Worm (Caenorhabditis elegans) whole organism, L2 larva: ENCODE data around the gene str-193.

Experiments used
- Y55F3AM.14 ChIP-seq: fragments of 200-800 bp; sonication (Bioruptor generic); optimal IDR thresholded peaks from 2 replicates; lab custom pipeline; 2018; ENCODE audit warnings: mild to moderate bottlenecking, missing genetic modification characterization, missing compliant biosample characterization
- aly-2 ChIP-seq: fragments of 150-350 bp; optimal IDR thresholded peaks from 2 replicates; lab custom pipeline; 2014; ENCODE audit warnings: missing biosample characterization, missing genetic modification characterization
- ama-1 ChIP-seq: fragments of 150-350 bp; optimal IDR thresholded peaks from 2 replicates; lab custom pipeline; 2018; ENCODE audit warnings: inconsistent platforms
- ceh-82 ChIP-seq: fragments of 150-350 bp; optimal IDR thresholded peaks from 2 replicates; lab custom pipeline; 2014; ENCODE audit warnings: missing biosample characterization, missing genetic modification characterization
- elt-3 ChIP-seq: sonication (generic microtip); optimal IDR thresholded peaks from 2 replicates; lab custom pipeline; 2017; ENCODE audit warnings: missing biosample characterization, missing genetic modification characterization
- nhr-12 ChIP-seq: fragments of 150-350 bp; optimal IDR thresholded peaks from 2 replicates; lab custom pipeline; 2014; ENCODE audit warnings: missing biosample characterization, missing genetic modification characterization
- nhr-25 ChIP-seq: fragments of 150-350 bp; sonication (generic microtip); optimal IDR thresholded peaks from 3 replicates; lab custom pipeline; 2014; ENCODE audit warnings: missing biosample characterization, missing genetic modification characterization
- peb-1 ChIP-seq: fragments of 150-350 bp; optimal IDR thresholded peaks from 2 replicates; lab custom pipeline; 2014; ENCODE audit warnings: missing biosample characterization, missing genetic modification characterization
- unc-39 ChIP-seq: fragments of 150-350 bp; optimal IDR thresholded peaks from 2 replicates; lab custom pipeline; 2014; ENCODE audit warnings: missing biosample characterization, missing genetic modification characterization
- zag-1 ChIP-seq: fragments of 150-350 bp; optimal IDR thresholded peaks from 2 replicates; lab custom pipeline; 2014; ENCODE audit warnings: missing biosample characterization, missing genetic modification characterization
- ztf-11 ChIP-seq: sonication (generic microtip); optimal IDR thresholded peaks from 2 replicates; lab custom pipeline; 2017; ENCODE audit warnings: missing biosample characterization, missing genetic modification characterization
- ztf-4 ChIP-seq: fragments of 150-350 bp; optimal IDR thresholded peaks from 2 replicates; lab custom pipeline; 2014; ENCODE audit warnings: missing biosample characterization, missing genetic modification characterization

DNA sequence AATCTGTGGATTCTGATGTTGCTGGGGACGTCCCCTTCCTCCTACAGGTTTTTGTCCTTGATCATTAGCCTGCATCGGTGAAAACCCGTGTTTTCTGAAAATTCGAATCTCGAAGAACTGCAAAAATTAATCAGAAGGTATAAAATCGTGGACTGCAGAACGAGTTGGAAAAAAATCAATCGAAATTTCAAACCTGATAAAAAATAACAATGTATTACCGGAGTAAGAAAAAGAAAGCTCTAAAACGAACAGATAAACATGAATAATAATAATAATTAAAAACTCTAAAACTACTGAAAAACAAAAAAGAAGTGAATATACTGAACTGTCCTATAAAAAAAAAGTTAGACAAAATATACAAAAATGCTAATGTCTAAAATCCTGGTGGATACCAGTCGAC lies 38.7 kb downstream of the str-193 start, which contains the start of gene F46B6.5:
- TF ChIP-seq aly-2 (tag; lab: Kevin White, UChicago) (no peak), ceh-82 (tag; lab: Kevin White, UChicago) (no peak), ama-1 (no peak), zag-1 (tag; lab: Kevin White, UChicago) (no peak), Y55F3AM.14 (GFP tag; lab: Kevin White, UChicago) (no peak), peb-1 (tag; lab: Kevin White, UChicago) (no peak), unc-39 (no peak), elt-3 (tag; lab: Kevin White, UChicago) (no peak), ztf-11 (tag; lab: Kevin White, UChicago) (no peak), nhr-12 (tag; lab: Kevin White, UChicago) (no peak), nhr-25 (tag; lab: Kevin White, UChicago) (no peak), ztf-4 (tag; lab: Kevin White, UChicago) (no peak)
